Fruit fly (Drosophila melanogaster): ENCODE measurements around the gene InR.

DNA sequence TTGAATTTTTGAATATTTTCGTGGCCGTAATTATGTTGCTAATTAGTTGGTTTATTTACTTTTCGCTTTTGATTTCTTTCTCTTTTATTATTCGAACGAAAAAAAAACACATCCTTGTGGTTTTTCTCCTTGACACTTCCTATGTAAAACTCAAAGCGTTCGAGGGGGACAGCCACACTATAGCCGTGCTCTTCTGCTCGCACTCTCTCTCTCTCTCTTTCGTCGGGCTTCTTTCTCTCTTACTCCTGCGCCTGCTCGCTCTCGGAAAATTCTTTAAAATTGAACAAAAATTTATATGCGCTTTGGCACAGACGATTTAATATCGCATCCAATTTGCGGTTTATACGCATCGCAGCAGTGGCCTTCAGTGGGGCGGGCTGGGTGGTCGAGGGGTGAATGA lies 61.2 kb downstream of the InR start:
- no peak for TF ChIP-seq Dll (optimal IDR thresholded peaks at IDR 0.05)
- TF ChIP-seq pan (optimal IDR thresholded peaks at IDR 0.05) = no peak
- no peak for TF ChIP-seq usp (GFP tag; optimal IDR thresholded peaks at IDR 0.05)

Measured in whole organism.